Worm (Caenorhabditis elegans) whole organism, young adult: ENCODE results near the gene R11D1.12.

Source experiments
- B0019.2 ChIP-seq: fragments of 200-800 bp; sonication (Bioruptor generic); conservative IDR thresholded peaks from 2 replicates; pipeline ENCODE4 v1.3.6; 2022; ENCODE audit warnings: missing genetic modification reagents, missing genetic modification characterization, missing compliant biosample characterization
- B0035.1 ChIP-seq: sonication (generic microtip); optimal IDR thresholded peaks from 2 replicates; lab custom pipeline; 2016; ENCODE audit warnings: missing genetic modification characterization, mild to moderate bottlenecking, missing compliant biosample characterization, missing genotype, missing genetic modification reagents
- D2030.7 ChIP-seq: fragments of 200-800 bp; sonication (Bioruptor generic); IDR thresholded peaks from 2 replicates; pipeline ENCODE4 v1.3.6; 2022; ENCODE audit warnings: missing genetic modification reagents, missing genetic modification characterization, missing compliant biosample characterization
- F33H1.4 ChIP-seq: fragments of 200-800 bp; sonication (Bioruptor generic); IDR thresholded peaks from 2 replicates; pipeline ENCODE4 v1.3.6; 2022; ENCODE audit warnings: missing genetic modification reagents, missing genetic modification characterization, missing compliant biosample characterization
- F49E8.2 ChIP-seq: sonication (generic microtip); optimal IDR thresholded peaks from 3 replicates; lab custom pipeline; 2017; ENCODE audit warnings: missing genetic modification characterization, mild to moderate bottlenecking, missing compliant biosample characterization, antibody characterized with exemption, moderate library complexity; ENCODE audit not compliant: insufficient read depth
- K12H6.12 ChIP-seq: fragments of 200-800 bp; sonication (Bioruptor generic); optimal IDR thresholded peaks from 2 replicates; lab custom pipeline; 2018; ENCODE audit warnings: mild to moderate bottlenecking, missing genetic modification characterization, missing compliant biosample characterization
- Y95B8A.8 ChIP-seq: fragments of 200-800 bp; sonication (Bioruptor generic); IDR thresholded peaks from 2 replicates; pipeline ENCODE4 v1.3.6; 2022; ENCODE audit warnings: missing genetic modification reagents, missing genetic modification characterization, missing compliant biosample characterization
- ZK185.1 ChIP-seq: sonication (generic microtip); optimal IDR thresholded peaks from 2 replicates; lab custom pipeline; 2016; ENCODE audit warnings: mild to moderate bottlenecking, missing genetic modification characterization, missing compliant biosample characterization; ENCODE audit not compliant: poor library complexity, severe bottlenecking
- attf-3 ChIP-seq: fragments of 200-800 bp; sonication (Bioruptor generic); conservative IDR thresholded peaks from 2 replicates; pipeline ENCODE4 v1.3.6; 2022; ENCODE audit warnings: missing genetic modification reagents, missing genetic modification characterization, missing compliant biosample characterization
- attf-5 ChIP-seq: fragments of 200-800 bp; sonication (Bioruptor generic); optimal IDR thresholded peaks from 2 replicates; lab custom pipeline; 2018; ENCODE audit warnings: mild to moderate bottlenecking, missing genetic modification characterization, missing compliant biosample characterization
- attf-6 ChIP-seq: fragments of 200-800 bp; sonication (Bioruptor generic); IDR thresholded peaks from 2 replicates; pipeline ENCODE4 v1.3.6; 2022; ENCODE audit warnings: missing genetic modification reagents, missing genetic modification characterization, missing compliant biosample characterization
- cebp-1 ChIP-seq, 2 experiments: fragments of 200-800 bp in 1 of 2; sonication (Bioruptor generic) in 1 of 2; sonication (generic microtip) in 1 of 2; IDR thresholded peaks in 1 of 2; optimal IDR thresholded peaks in 1 of 2; 2 replicates each; pipeline versions ENCODE4 v1.3.6 to Lab custom; 2017 to 2022; ENCODE audit warnings: missing compliant biosample characterization in 2 of 2, missing genetic modification characterization in 2 of 2, mild to moderate bottlenecking in 1 of 2, missing genetic modification reagents in 1 of 2, moderate library complexity in 1 of 2
- ceh-27 ChIP-seq: fragments of 200-800 bp; sonication (Bioruptor generic); optimal IDR thresholded peaks from 2 replicates; lab custom pipeline; 2018; ENCODE audit warnings: mild to moderate bottlenecking, missing genetic modification characterization, moderate library complexity, missing compliant biosample characterization
- ceh-40 ChIP-seq: fragments of 200-800 bp; sonication (Bioruptor generic); IDR thresholded peaks from 2 replicates; pipeline ENCODE4 v1.3.6; 2022; ENCODE audit warnings: missing genetic modification characterization, missing compliant biosample characterization
- ceh-91 ChIP-seq: fragments of 200-800 bp; sonication (Bioruptor generic); IDR thresholded peaks from 2 replicates; pipeline ENCODE4 v1.3.6; 2022; ENCODE audit warnings: missing genetic modification reagents, missing genetic modification characterization, missing compliant biosample characterization
- chd-7 ChIP-seq: sonication (generic microtip); optimal IDR thresholded peaks from 2 replicates; lab custom pipeline; 2016; ENCODE audit warnings: mild to moderate bottlenecking, missing genetic modification characterization, moderate library complexity, missing compliant biosample characterization
- dox-1 ChIP-seq: fragments of 200-800 bp; sonication (Bioruptor generic); IDR thresholded peaks from 2 replicates; pipeline ENCODE4 v1.3.6; 2022; ENCODE audit warnings: missing genetic modification reagents, missing genetic modification characterization, missing compliant biosample characterization
- dpff-1 ChIP-seq: sonication (generic microtip); optimal IDR thresholded peaks from 2 replicates; lab custom pipeline; 2017; ENCODE audit warnings: mild to moderate bottlenecking, missing genetic modification characterization, missing compliant biosample characterization
- efl-1 ChIP-seq: fragments of 150-350 bp; optimal IDR thresholded peaks from 2 replicates; lab custom pipeline; 2014; ENCODE audit warnings: missing biosample characterization, missing genetic modification reagents, missing genetic modification characterization
- ekl-4 ChIP-seq: fragments of 200-800 bp; sonication (Bioruptor generic); IDR thresholded peaks from 2 replicates; pipeline ENCODE4 v1.3.6; 2022; ENCODE audit warnings: missing genetic modification reagents, missing genetic modification characterization, missing compliant biosample characterization
- gei-17 ChIP-seq: fragments of 200-800 bp; sonication (Bioruptor generic); optimal IDR thresholded peaks from 2 replicates; lab custom pipeline; 2018; ENCODE audit warnings: mild to moderate bottlenecking, missing genetic modification characterization, missing compliant biosample characterization
- hmg-1.2 ChIP-seq: fragments of 200-800 bp; sonication (Bioruptor generic); IDR thresholded peaks from 2 replicates; pipeline ENCODE4 v1.3.6; 2022; ENCODE audit warnings: missing genetic modification reagents, missing genetic modification characterization, missing compliant biosample characterization
- hsf-1 ChIP-seq: fragments of 200-800 bp; sonication (Bioruptor generic); IDR thresholded peaks from 2 replicates; pipeline ENCODE4 v1.3.6; 2022; ENCODE audit warnings: missing genetic modification reagents, missing genetic modification characterization, missing compliant biosample characterization
- lag-1 ChIP-seq: fragments of 200-800 bp; sonication (Bioruptor generic); IDR thresholded peaks from 2 replicates; pipeline ENCODE4 v1.3.6; 2022; ENCODE audit warnings: missing genetic modification reagents, missing genetic modification characterization, missing compliant biosample characterization
- let-526 ChIP-seq: fragments of 200-800 bp; sonication (Bioruptor generic); IDR thresholded peaks from 2 replicates; pipeline ENCODE4 v1.3.6; 2022; ENCODE audit warnings: missing genetic modification reagents, missing genetic modification characterization, missing compliant biosample characterization
- lin-35 ChIP-seq, 3 experiments: fragments of 150-350 bp in 2 of 3; sonication (generic microtip) in 1 of 3; optimal IDR thresholded peaks; 2 replicates each; lab custom pipeline; 2014 to 2018; ENCODE audit warnings: missing biosample characterization in 3 of 3, missing genetic modification characterization in 3 of 3, missing genetic modification reagents in 3 of 3
- lin-40 ChIP-seq: sonication (generic microtip); optimal IDR thresholded peaks from 2 replicates; lab custom pipeline; 2016; ENCODE audit warnings: missing genetic modification characterization, mild to moderate bottlenecking, missing compliant biosample characterization, missing genotype, missing genetic modification reagents
- lsl-1 ChIP-seq: fragments of 200-800 bp; sonication (Bioruptor generic); optimal IDR thresholded peaks from 2 replicates; lab custom pipeline; 2018; ENCODE audit warnings: mild to moderate bottlenecking, missing genetic modification characterization, moderate library complexity, missing compliant biosample characterization
- madf-3 ChIP-seq: fragments of 200-800 bp; sonication (Bioruptor generic); IDR thresholded peaks from 2 replicates; pipeline ENCODE4 v1.3.6; 2022; ENCODE audit warnings: missing genetic modification reagents, missing genetic modification characterization, missing compliant biosample characterization
- madf-6 ChIP-seq: fragments of 200-800 bp; sonication (Bioruptor generic); IDR thresholded peaks from 2 replicates; pipeline ENCODE4 v1.3.6; 2022; ENCODE audit warnings: missing genetic modification reagents, missing genetic modification characterization, missing compliant biosample characterization
- mcd-1 ChIP-seq: fragments of 200-800 bp; sonication (Bioruptor generic); IDR thresholded peaks from 2 replicates; pipeline ENCODE4 v1.3.6; 2022; ENCODE audit warnings: missing genetic modification reagents, missing genetic modification characterization, missing compliant biosample characterization
- nhr-80 ChIP-seq: sonication (generic microtip); optimal IDR thresholded peaks from 2 replicates; lab custom pipeline; 2016; ENCODE audit warnings: missing genetic modification characterization, missing compliant biosample characterization
- pha-4 ChIP-seq: fragments of 150-350 bp; sonication (generic microtip); optimal IDR thresholded peaks from 2 replicates; lab custom pipeline; 2014; ENCODE audit warnings: missing biosample characterization, missing genetic modification reagents, missing genetic modification characterization
- rec-8 ChIP-seq, 2 experiments: sonication (generic microtip); optimal IDR thresholded peaks; 2 replicates each; lab custom pipeline; 2016; ENCODE audit warnings: mild to moderate bottlenecking in 2 of 2, missing genetic modification characterization in 2 of 2, missing genetic modification reagents in 2 of 2, missing genotype in 2 of 2, missing biosample characterization in 1 of 2, missing compliant biosample characterization in 1 of 2, moderate library complexity in 1 of 2
- rpc-1 ChIP-seq, 2 experiments: fragments of 150-350 bp in 1 of 2; sonication (generic microtip) in 1 of 2; optimal IDR thresholded peaks; 2 replicates each; lab custom pipeline; 2014 to 2018; ENCODE audit warnings: missing biosample characterization in 1 of 2, missing genetic modification characterization in 1 of 2, missing genetic modification reagents in 1 of 2, missing genotype in 1 of 2
- sea-2 ChIP-seq: fragments of 200-800 bp; sonication (Bioruptor generic); IDR thresholded peaks from 2 replicates; pipeline ENCODE4 v1.3.6; 2022; ENCODE audit warnings: missing genetic modification characterization, missing compliant biosample characterization
- tbp1 ChIP-seq: fragments of 200-800 bp; sonication (Bioruptor generic); optimal IDR thresholded peaks from 2 replicates; lab custom pipeline; 2018; ENCODE audit warnings: mild to moderate bottlenecking, missing genetic modification characterization, missing compliant biosample characterization
- tlf-1 ChIP-seq: fragments of 200-800 bp; sonication (Bioruptor generic); optimal IDR thresholded peaks from 2 replicates; lab custom pipeline; 2018; ENCODE audit warnings: mild to moderate bottlenecking, missing genetic modification characterization, missing compliant biosample characterization
- unc-62 ChIP-seq: fragments of 150-350 bp; optimal IDR thresholded peaks from 2 replicates; lab custom pipeline; 2014; ENCODE audit warnings: missing biosample characterization, missing genetic modification reagents, missing genetic modification characterization
- ztf-18 ChIP-seq: sonication (generic microtip); optimal IDR thresholded peaks from 2 replicates; lab custom pipeline; 2016; ENCODE audit warnings: missing genotype, mild to moderate bottlenecking, missing genetic modification characterization, missing compliant biosample characterization
- ztf-26 ChIP-seq: sonication (generic microtip); optimal IDR thresholded peaks from 2 replicates; lab custom pipeline; 2017; ENCODE audit warnings: missing genetic modification characterization, missing compliant biosample characterization

Gene R11D1.12

ce11 chrV:12732734-12733133 lies 6.9 kb upstream of the R11D1.12 start:
- TF ChIP-seq lsl-1 = no peak
- peak; percentile 5 for TF ChIP-seq nhr-80 (tag; lab: Kevin White, UChicago)
- TF ChIP-seq rec-8 (tag; optimal IDR thresholded peaks at IDR 0.05; lab: Kevin White, UChicago) = no peak

DNA sequence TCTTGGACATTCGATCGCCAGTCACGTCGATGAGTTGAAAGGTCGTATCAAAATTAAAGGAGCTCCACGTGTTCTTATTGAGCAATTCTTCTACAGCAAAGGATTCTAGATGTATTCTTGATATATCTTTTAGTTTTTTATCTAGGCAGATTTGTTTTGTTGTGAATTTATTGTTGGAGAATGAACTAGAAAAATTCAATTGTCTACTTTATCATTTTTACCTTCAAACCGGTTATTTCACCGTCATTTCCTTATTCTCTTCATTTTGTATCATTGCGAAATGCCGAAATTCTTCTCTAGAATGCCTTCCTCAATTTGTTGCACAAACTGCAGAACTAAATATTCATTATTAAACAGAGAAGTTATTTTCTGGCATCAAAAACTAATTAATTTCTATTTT lies 3.4 kb upstream of the R11D1.12 start, which contains the start of gene R11D1.10:
Gene R11D1.10 (plus strand): TSS at position 301 of the 400 bp plus-strand sequence.
- TF ChIP-seq attf-6 (GFP tag; lab: Robert Waterston, UW) = no peak
- TF ChIP-seq chd-7 = no peak
- TF ChIP-seq pha-4 (tag; lab: Kevin White, UChicago) = no peak
- TF ChIP-seq cebp-1 (GFP tag; IDR thresholded peaks at IDR 0.05; lab: Robert Waterston, UW) = no peak
- no peak for TF ChIP-seq cebp-1 (tag; optimal IDR thresholded peaks at IDR 0.05; lab: Kevin White, UChicago)
- no peak for TF ChIP-seq madf-6
- TF ChIP-seq B0035.1 = no peak
- no peak for TF ChIP-seq sea-2 (GFP tag; lab: Robert Waterston, UW)
- TF ChIP-seq rpc-1 (optimal IDR thresholded peaks at IDR 0.05; lab: Kevin White, UChicago) = no peak
- no peak for TF ChIP-seq rpc-1 (tag; optimal IDR thresholded peaks at IDR 0.05; lab: Kevin White, UChicago)
- no peak for TF ChIP-seq unc-62 (GFP tag; lab: Kevin White, UChicago)
- no peak for TF ChIP-seq Y95B8A.8 (GFP tag; lab: Robert Waterston, UW)
- TF ChIP-seq ztf-26 (tag; lab: Kevin White, UChicago) = no peak

ce11 chrV:12728062-12728665 lies 2.4 kb upstream of the R11D1.12 start, which contains the start of the genes rpl-28 and mrpl-49:
TSS of gene rpl-28 (minus strand) at chrV:12728112.
TSS of gene mrpl-49 (plus strand) at chrV:12728631.
- peak in 1 of 3 experiments; percentile 76 for TF ChIP-seq lin-35 (GFP tag; optimal IDR thresholded peaks at IDR 0.05; lab: Kevin White, UChicago)
- no peak for TF ChIP-seq madf-3 (GFP tag; lab: Robert Waterston, UW)
- TF ChIP-seq dpff-1 (tag; lab: Kevin White, UChicago) = no peak
- TF ChIP-seq attf-5 = peak; percentile 95
- TF ChIP-seq dox-1 (GFP tag; lab: Robert Waterston, UW) = peak; percentile 64
- TF ChIP-seq hmg-1.2 (GFP tag; lab: Robert Waterston, UW) = peak; percentile 52
- peak; percentile 34 for TF ChIP-seq ceh-27 (GFP tag; lab: Kevin White, UChicago)
- no peak for TF ChIP-seq gei-17 (GFP tag; lab: Kevin White, UChicago)
- TF ChIP-seq chd-7 = no peak
- TF ChIP-seq K12H6.12 (tag; lab: Kevin White, UChicago) = peak; percentile 5
- TF ChIP-seq cebp-1 (GFP tag; IDR thresholded peaks at IDR 0.05; lab: Robert Waterston, UW) = no peak
- peak; percentile 68 for TF ChIP-seq cebp-1 (tag; optimal IDR thresholded peaks at IDR 0.05; lab: Kevin White, UChicago)
- TF ChIP-seq ceh-91 (GFP tag; lab: Robert Waterston, UW) = peak; percentile 64; the same call in 1 of the 2 replicates
- peak; percentile 42; the same call in 1 of the 2 replicates for TF ChIP-seq D2030.7 (GFP tag; lab: Robert Waterston, UW)
- 0 out of 2 replicates have a peak, but pooled peaks have one; percentile 34 for TF ChIP-seq ekl-4 (GFP tag; lab: Robert Waterston, UW)
- peak; percentile 57 for TF ChIP-seq lin-40
- peak; percentile 23 for TF ChIP-seq efl-1
- no peak for TF ChIP-seq Y95B8A.8 (GFP tag; lab: Robert Waterston, UW)
- TF ChIP-seq lsl-1 = peak; percentile 56
- TF ChIP-seq attf-3 (GFP tag; lab: Robert Waterston, UW) = peak; percentile 99
- TF ChIP-seq ceh-40 (GFP tag; lab: Robert Waterston, UW) = no peak
- TF ChIP-seq hsf-1 (GFP tag; lab: Robert Waterston, UW) = no peak
- TF ChIP-seq nhr-80 (tag; lab: Kevin White, UChicago) = peak; percentile 59
- peak; percentile 44 for TF ChIP-seq ZK185.1 (tag; lab: Kevin White, UChicago)
- peak; percentile 40 for TF ChIP-seq ztf-18 (tag; lab: Kevin White, UChicago)
- 0 out of 2 replicates have a peak, but pooled peaks have one; percentile 25 for TF ChIP-seq B0019.2
- peak; percentile 42 for TF ChIP-seq F49E8.2 (tag; lab: Kevin White, UChicago)
- no peak for TF ChIP-seq let-526 (GFP tag; lab: Robert Waterston, UW)
- peak; percentile 96 for TF ChIP-seq mcd-1 (GFP tag; lab: Robert Waterston, UW)
- TF ChIP-seq lag-1 (GFP tag; lab: Robert Waterston, UW) = no peak
- TF ChIP-seq tbp1 (GFP tag; lab: Kevin White, UChicago) = peak; percentile 58
- TF ChIP-seq tlf-1 (GFP tag; lab: Kevin White, UChicago) = no peak
- TF ChIP-seq F33H1.4 = peak; percentile 46; the same call in 1 of the 2 replicates
- peak; percentile 21 for TF ChIP-seq ztf-26 (tag; lab: Kevin White, UChicago)
